Fruit fly (Drosophila melanogaster): ENCODE measurements around the gene CG17127.

dm6 chr2L:10759624-10760023 lies 11.0 kb upstream of the CG17127 start:
- TF ChIP-seq CG8478 (optimal IDR thresholded peaks at IDR 0.05) (no peak), CTCF (optimal IDR thresholded peaks at IDR 0.05) (no peak)
